Worm (Caenorhabditis elegans) whole organism, L4 larva: ENCODE data around the gene B0410.1.

Experiments
- F44E2.7 ChIP-seq: fragments of 200-800 bp; sonication (Bioruptor generic); IDR thresholded peaks from 2 replicates; pipeline ENCODE4 v2.1.2; 2022; ENCODE audit warnings: missing genetic modification characterization, missing compliant biosample characterization
- R02D3.7 ChIP-seq: fragments of 150-350 bp; sonication (generic microtip); optimal IDR thresholded peaks from 3 replicates; lab custom pipeline; 2014; ENCODE audit warnings: missing biosample characterization, missing genetic modification characterization
- Y105C5A.15 ChIP-seq: fragments of 200-800 bp; sonication (Bioruptor generic); IDR thresholded peaks from 2 replicates; pipeline ENCODE4 v1.3.6; 2022; ENCODE audit warnings: missing genetic modification characterization, missing compliant biosample characterization
- aha-1 ChIP-seq: fragments of 150-350 bp; peaks from one replicate; lab custom pipeline; 2014; ENCODE audit warnings: missing biosample characterization, missing genetic modification characterization
- arid-1 ChIP-seq: fragments of 200-800 bp; sonication (Bioruptor generic); conservative IDR thresholded peaks from 2 replicates; pipeline ENCODE4 v1.3.6; 2022; ENCODE audit warnings: missing genetic modification reagents, missing genetic modification characterization, missing compliant biosample characterization
- ceh-28 ChIP-seq: fragments of 150-350 bp; optimal IDR thresholded peaks from 2 replicates; lab custom pipeline; 2014; ENCODE audit warnings: missing biosample characterization, missing genetic modification reagents, missing genetic modification characterization
- ceh-44 ChIP-seq: fragments of 200-800 bp; sonication (Bioruptor generic); IDR thresholded peaks from 2 replicates; pipeline ENCODE4 v1.3.6; 2022; ENCODE audit warnings: missing genetic modification reagents, missing genetic modification characterization, missing compliant biosample characterization
- cey-2 ChIP-seq: sonication (generic microtip); optimal IDR thresholded peaks from 3 replicates; lab custom pipeline; 2017; ENCODE audit warnings: missing genetic modification characterization, mild to moderate bottlenecking, missing compliant biosample characterization, antibody characterized with exemption, borderline replicate concordance; ENCODE audit not compliant: insufficient read depth
- dpl-1 ChIP-seq: fragments of 150-350 bp; optimal IDR thresholded peaks from 2 replicates; lab custom pipeline; 2014; ENCODE audit warnings: missing biosample characterization, missing genetic modification reagents, missing genetic modification characterization
- egl-27 ChIP-seq: sonication (generic microtip); optimal IDR thresholded peaks from 3 replicates; lab custom pipeline; 2017; ENCODE audit warnings: missing biosample characterization, missing genetic modification reagents, missing genetic modification characterization
- hif-1 ChIP-seq, 2 experiments: sonication (generic microtip); optimal IDR thresholded peaks; 2 replicates each; lab custom pipeline; 2016 to 2017; ENCODE audit warnings: missing compliant biosample characterization in 2 of 2, missing genetic modification characterization in 2 of 2, missing genetic modification reagents in 2 of 2, missing genotype in 2 of 2, mild to moderate bottlenecking in 1 of 2
- hlh-11 ChIP-seq: fragments of 200-800 bp; sonication (Bioruptor generic); optimal IDR thresholded peaks from 2 replicates; lab custom pipeline; 2018; ENCODE audit warnings: mild to moderate bottlenecking, missing genetic modification characterization, missing compliant biosample characterization
- hlh-30 ChIP-seq: sonication (generic microtip); optimal IDR thresholded peaks from 2 replicates; lab custom pipeline; 2017; ENCODE audit warnings: antibody characterized with exemption, mild to moderate bottlenecking, missing genetic modification characterization, missing compliant biosample characterization; ENCODE audit not compliant: insufficient read depth
- lin-13 ChIP-seq: fragments of 150-350 bp; optimal IDR thresholded peaks from 2 replicates; lab custom pipeline; 2014; ENCODE audit warnings: missing biosample characterization, missing genetic modification reagents, missing genetic modification characterization
- lin-29 ChIP-seq: fragments of 200-800 bp; sonication (Bioruptor generic); IDR thresholded peaks from 2 replicates; pipeline ENCODE4 v1.3.6; 2022; ENCODE audit warnings: missing genetic modification reagents, missing genetic modification characterization, missing compliant biosample characterization
- lsy-2 ChIP-seq, 2 experiments: fragments of 150-350 bp in 1 of 2; sonication (generic microtip) in 1 of 2; optimal IDR thresholded peaks; 2 replicates each; lab custom pipeline; 2014 to 2017; ENCODE audit warnings: missing biosample characterization in 2 of 2, missing genetic modification characterization in 2 of 2
- madf-5 ChIP-seq, 2 experiments: fragments of 200-800 bp; sonication (Bioruptor generic); IDR thresholded peaks; 2 replicates each; pipeline ENCODE4 v1.3.6; 2022; ENCODE audit warnings: missing compliant biosample characterization in 2 of 2, missing genetic modification characterization in 2 of 2
- madf-9 ChIP-seq: fragments of 200-800 bp; sonication (Bioruptor generic); conservative IDR thresholded peaks from 2 replicates; pipeline ENCODE4 v1.3.6; 2022; ENCODE audit warnings: missing genetic modification reagents, missing genetic modification characterization, missing compliant biosample characterization
- mdl-1 ChIP-seq, 2 experiments: fragments of 150-350 bp in 1 of 2; sonication (generic microtip) in 1 of 2; optimal IDR thresholded peaks; 2 replicates each; lab custom pipeline; 2014 to 2017; ENCODE audit warnings: missing biosample characterization in 2 of 2, missing genetic modification characterization in 2 of 2
- mep-1 ChIP-seq: fragments of 150-350 bp; sonication (generic microtip); optimal IDR thresholded peaks from 3 replicates; lab custom pipeline; 2014; ENCODE audit warnings: missing biosample characterization, missing genetic modification characterization
- mes-2 ChIP-seq: sonication (generic microtip); optimal IDR thresholded peaks from 2 replicates; lab custom pipeline; 2016; ENCODE audit warnings: missing genotype, mild to moderate bottlenecking, missing genetic modification characterization, missing compliant biosample characterization; ENCODE audit not compliant: poor library complexity, severe bottlenecking
- nhr-11 ChIP-seq: fragments of 150-350 bp; optimal IDR thresholded peaks from 2 replicates; lab custom pipeline; 2014; ENCODE audit warnings: missing biosample characterization, missing genetic modification characterization
- nhr-111 ChIP-seq: fragments of 200-800 bp; sonication (Bioruptor generic); optimal IDR thresholded peaks from 2 replicates; lab custom pipeline; 2018; ENCODE audit warnings: mild to moderate bottlenecking, missing genetic modification characterization, missing compliant biosample characterization
- nhr-28 ChIP-seq: fragments of 150-350 bp; optimal IDR thresholded peaks from 2 replicates; lab custom pipeline; 2014; ENCODE audit warnings: missing biosample characterization, missing genetic modification characterization
- nhr-41 ChIP-seq: fragments of 200-800 bp; sonication (Bioruptor generic); IDR thresholded peaks from 2 replicates; pipeline ENCODE4 v1.3.6; 2022; ENCODE audit warnings: missing genetic modification reagents, missing genetic modification characterization, missing compliant biosample characterization
- nhr-48 ChIP-seq: sonication (generic microtip); optimal IDR thresholded peaks from 2 replicates; lab custom pipeline; 2016; ENCODE audit warnings: mild to moderate bottlenecking, missing genetic modification characterization, missing compliant biosample characterization
- nhr-6 ChIP-seq: fragments of 150-350 bp; optimal IDR thresholded peaks from 2 replicates; lab custom pipeline; 2014; ENCODE audit warnings: missing biosample characterization, missing genetic modification characterization
- saeg-2 ChIP-seq: fragments of 200-800 bp; sonication (Bioruptor generic); IDR thresholded peaks from 2 replicates; pipeline ENCODE4 v1.3.6; 2022; ENCODE audit warnings: missing genetic modification reagents, missing genetic modification characterization, missing compliant biosample characterization
- spr-3 ChIP-seq: fragments of 200-800 bp; sonication (Bioruptor generic); optimal IDR thresholded peaks from 2 replicates; lab custom pipeline; 2018; ENCODE audit warnings: mild to moderate bottlenecking, missing genetic modification characterization, missing compliant biosample characterization
- tag-97 ChIP-seq: fragments of 200-800 bp; sonication (Bioruptor generic); IDR thresholded peaks from 2 replicates; pipeline ENCODE4 v1.3.6; 2022; ENCODE audit warnings: missing genetic modification characterization, missing compliant biosample characterization
- unc-62 ChIP-seq, 3 experiments: fragments of 150-350 bp in 1 of 3; sonication (generic microtip); optimal IDR thresholded peaks in 2 of 3; peaks in 1 of 3; 1 replicate in 1 of 3; 2 replicates in 2 of 3; lab custom pipeline; 2014 to 2017; ENCODE audit warnings: missing biosample characterization in 3 of 3, missing genetic modification characterization in 3 of 3, missing genetic modification reagents in 3 of 3, missing genotype in 1 of 3
- zip-2 ChIP-seq: fragments of 150-350 bp; optimal IDR thresholded peaks from 2 replicates; lab custom pipeline; 2014; ENCODE audit warnings: missing biosample characterization, missing genetic modification characterization

B0410.1 gene

DNA sequence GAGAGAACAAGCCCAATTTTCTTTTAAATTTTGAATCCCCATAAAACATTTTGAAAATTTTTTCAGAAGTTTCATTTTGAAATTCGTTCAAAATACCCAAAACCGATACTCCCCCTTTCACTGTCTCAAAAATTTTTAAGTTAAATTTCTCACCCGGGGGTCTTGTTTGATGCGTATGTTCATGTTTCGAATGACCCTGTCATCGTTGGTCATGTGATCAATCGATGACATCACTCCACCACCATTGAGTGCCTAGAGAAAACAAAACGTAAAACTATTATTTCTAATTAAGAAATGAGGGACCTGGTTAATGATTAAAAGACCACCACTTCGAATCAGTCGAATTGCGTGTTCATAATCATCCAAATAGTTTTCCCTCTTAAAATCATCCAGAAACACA, 36.0 kb upstream of the B0410.1 start:
- no peak for TF ChIP-seq madf-9 (GFP tag; lab: Robert Waterston, UW)
- peak; percentile 14 for TF ChIP-seq nhr-28 (tag; lab: Kevin White, UChicago)
- no peak for TF ChIP-seq egl-27 (tag; lab: Kevin White, UChicago)
- no peak for TF ChIP-seq lin-29 (GFP tag; lab: Robert Waterston, UW)
- TF ChIP-seq mep-1 (tag; lab: Kevin White, UChicago), result peak; percentile 28
- TF ChIP-seq tag-97 (GFP tag; lab: Robert Waterston, UW), result no peak
- no peak for TF ChIP-seq nhr-11
- peak; percentile 82 for TF ChIP-seq hlh-30 (tag; lab: Kevin White, UChicago)
- TF ChIP-seq, all 104 proteins: peak for 3

DNA sequence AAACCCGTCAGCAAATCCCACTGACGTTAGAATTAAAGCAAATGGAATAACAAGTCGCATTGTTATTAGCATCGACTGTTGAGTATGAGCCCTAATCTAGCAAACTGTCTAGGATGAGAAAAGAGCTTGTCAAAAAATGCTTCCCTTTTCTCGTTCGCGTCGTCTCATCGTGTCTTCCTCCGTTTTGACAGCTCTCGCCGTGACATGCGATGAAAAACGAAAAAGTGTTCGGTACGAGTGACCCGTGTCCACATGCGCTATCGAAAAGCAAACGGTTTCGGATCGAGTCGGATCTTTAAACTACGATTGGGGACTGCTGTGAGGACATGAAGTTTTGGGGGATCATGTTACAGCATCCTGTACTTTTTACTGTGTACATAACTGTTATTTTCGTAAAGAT, 32.0 kb upstream of the B0410.1 start, which contains the start of gene comt-1:
comt-1 (minus strand) TSS at position 101 of the 400 bp plus-strand sequence.
- TF ChIP-seq lsy-2 (tag; optimal IDR thresholded peaks at IDR 0.05; lab: Kevin White, UChicago) (no peak), Y105C5A.15 (GFP tag; lab: Robert Waterston, UW) (no peak), spr-3 (no peak), R02D3.7 (tag; lab: Kevin White, UChicago) (no peak), nhr-11 (no peak), lin-13 (no peak), nhr-41 (no peak), zip-2 (no peak), lin-29 (GFP tag; lab: Robert Waterston, UW) (no peak), arid-1 (no peak), hif-1 (tag; optimal IDR thresholded peaks at IDR 0.05; lab: Kevin White, UChicago) (no peak), nhr-6 (tag; lab: Kevin White, UChicago) (no peak), nhr-48 (tag; lab: Kevin White, UChicago) (no peak), F44E2.7 (GFP tag; lab: Robert Waterston, UW) (no peak), cey-2 (tag; lab: Kevin White, UChicago) (no peak), ceh-28 (no peak)

DNA sequence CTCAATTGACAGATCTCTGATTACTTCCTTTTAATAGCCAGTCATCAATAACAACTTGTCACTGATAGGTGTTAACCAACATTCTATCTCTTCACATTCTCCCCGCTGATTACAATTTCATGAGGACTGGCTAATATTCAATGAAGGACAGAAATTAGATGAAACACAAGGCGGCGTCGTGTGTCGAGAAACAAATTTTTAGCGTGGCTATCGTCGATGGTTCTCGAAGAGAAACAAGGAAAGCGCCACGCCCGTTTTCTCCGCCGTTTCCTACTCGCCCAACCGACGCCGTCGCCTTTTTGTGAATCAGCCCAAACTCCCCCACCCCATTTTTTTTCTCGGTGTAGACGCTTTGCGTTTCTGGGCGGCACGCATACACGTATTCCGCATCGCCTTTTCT, 30.4 kb upstream of the B0410.1 start, which contains the start of gene F53B3.6:
F53B3.6 (plus strand) TSS at position 284 of the 400 bp plus-strand sequence.
- peak in 1 of 2 experiments; percentile 11 for TF ChIP-seq mdl-1 (tag; optimal IDR thresholded peaks at IDR 0.05; lab: Kevin White, UChicago)
- peak in 1 of 2 experiments; percentile 56 for TF ChIP-seq unc-62 (GFP tag; optimal IDR thresholded peaks at IDR 0.05 in 1 of 2; lab: Kevin White, UChicago)
- TF ChIP-seq unc-62 (tag; optimal IDR thresholded peaks at IDR 0.05; lab: Kevin White, UChicago), result no peak
- TF ChIP-seq hif-1 (tag; optimal IDR thresholded peaks at IDR 0.05; lab: Kevin White, UChicago), result no peak
- no peak for TF ChIP-seq ceh-44
- peak; percentile 60 for TF ChIP-seq hlh-11
- TF ChIP-seq nhr-28 (tag; lab: Kevin White, UChicago), result peak; percentile 22

DNA sequence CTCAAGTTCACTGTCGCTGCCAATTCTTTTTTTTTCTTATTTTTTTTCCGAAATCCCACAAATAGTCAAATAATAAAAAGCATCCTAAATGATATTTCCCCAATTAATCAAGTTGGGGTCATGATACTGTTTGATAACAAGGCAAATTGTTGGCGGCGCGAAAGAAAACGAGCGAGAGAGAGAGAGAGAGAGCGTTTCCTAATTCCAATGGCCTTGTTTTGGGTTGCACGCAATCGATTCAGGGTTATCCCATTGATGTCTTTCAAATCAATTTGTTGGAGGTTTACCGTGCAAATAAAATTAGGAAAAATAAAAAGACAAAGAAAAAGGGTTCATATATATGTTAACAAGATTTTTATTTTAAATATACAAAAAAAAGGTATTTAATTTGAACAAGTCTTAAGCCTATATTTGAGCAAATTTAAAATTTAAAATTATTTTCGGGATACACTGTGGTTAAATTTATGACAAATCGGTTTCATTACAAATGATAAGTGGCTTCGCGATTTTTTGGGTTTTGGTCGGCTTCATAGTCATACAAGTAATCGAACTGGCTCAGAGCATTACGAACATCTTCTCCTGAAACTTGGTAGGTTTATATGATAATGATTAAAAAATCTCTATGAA, 28.7 kb upstream of the B0410.1 start:
- no peak for TF ChIP-seq nhr-111
- peak in 1 of 2 experiments; percentile 2 for TF ChIP-seq lsy-2 (tag; optimal IDR thresholded peaks at IDR 0.05; lab: Kevin White, UChicago)
- peak; percentile 52 for TF ChIP-seq aha-1
- 0 out of 2 replicates have a peak, but pooled peaks have one; percentile 48 for TF ChIP-seq saeg-2
- TF ChIP-seq nhr-6 (tag; lab: Kevin White, UChicago), result no peak
- no peak for TF ChIP-seq mes-2 (tag; lab: Kevin White, UChicago)
- TF ChIP-seq madf-5 (GFP tag; IDR thresholded peaks at IDR 0.05; lab: Robert Waterston, UW), result no peak
- TF ChIP-seq dpl-1 (GFP tag; lab: Kevin White, UChicago), result no peak
